Fruit fly (Drosophila melanogaster) whole organism, embryonic: ENCODE data around the gene Csp.

Source experiments
- Adf1 ChIP-seq: fragments of 200-800 bp; sonication (Bioruptor generic); IDR thresholded peaks from 2 replicates; pipeline ENCODE4 v1.3.6; 2022; ENCODE audit warnings: missing biosample characterization, missing genetic modification characterization
- BEAF-32 ChIP-seq: fragments of 200-800 bp; sonication (Bioruptor generic); optimal IDR thresholded peaks from 3 replicates; lab custom pipeline; 2017; ENCODE audit warnings: missing biosample characterization, missing genetic modification characterization, mild to moderate bottlenecking, moderate library complexity, missing genetic modification reagents
- Bgb ChIP-seq: fragments of 200-800 bp; sonication (Bioruptor generic); IDR thresholded peaks from 2 replicates; pipeline ENCODE4 v1.3.6; 2022; ENCODE audit warnings: missing biosample characterization, missing genetic modification characterization; ENCODE audit not compliant: partially characterized antibody
- CG10979 ChIP-seq: fragments of 200-800 bp; sonication (Bioruptor generic); optimal IDR thresholded peaks from 2 replicates; lab custom pipeline; 2018; ENCODE audit warnings: missing biosample characterization, mild to moderate bottlenecking, missing genetic modification characterization, moderate library complexity
- CG12155 ChIP-seq: fragments of 200-800 bp; sonication (Bioruptor generic); optimal IDR thresholded peaks from 3 replicates; lab custom pipeline; 2016; ENCODE audit warnings: missing biosample characterization, missing genetic modification characterization
- CG12659 ChIP-seq: fragments of 200-800 bp; sonication (Bioruptor generic); optimal IDR thresholded peaks from 3 replicates; lab custom pipeline; 2017; ENCODE audit warnings: mild to moderate bottlenecking, missing biosample characterization, missing genetic modification reagents, missing genetic modification characterization
- CG15269 ChIP-seq: fragments of 200-800 bp; sonication (Bioruptor generic); optimal IDR thresholded peaks from 2 replicates; lab custom pipeline; 2018; ENCODE audit warnings: missing biosample characterization, mild to moderate bottlenecking, missing genetic modification characterization, moderate library complexity
- CG15696 ChIP-seq: fragments of 200-800 bp; sonication (Bioruptor generic); optimal IDR thresholded peaks from 2 replicates; lab custom pipeline; 2019; ENCODE audit warnings: missing biosample characterization, mild to moderate bottlenecking, missing genetic modification characterization, moderate library complexity
- CG1603 ChIP-seq: fragments of 200-800 bp; sonication (Bioruptor generic); optimal IDR thresholded peaks from 2 replicates; lab custom pipeline; 2019; ENCODE audit warnings: missing biosample characterization, mild to moderate bottlenecking, missing genetic modification characterization, moderate library complexity
- CG3995 ChIP-seq: fragments of 200-800 bp; sonication (Bioruptor generic); optimal IDR thresholded peaks from 3 replicates; lab custom pipeline; 2016; ENCODE audit warnings: missing biosample characterization, missing genetic modification characterization
- CG6175 ChIP-seq: fragments of 200-800 bp; sonication (Bioruptor generic); IDR thresholded peaks from 3 replicates; pipeline ENCODE4 v1.3.6; 2022; ENCODE audit warnings: missing biosample characterization, missing genetic modification characterization
- CG6254 ChIP-seq: fragments of 200-800 bp; sonication (Bioruptor generic); optimal IDR thresholded peaks from 3 replicates; lab custom pipeline; 2017; ENCODE audit warnings: mild to moderate bottlenecking, missing biosample characterization, missing genetic modification reagents, missing genetic modification characterization
- CG7556 ChIP-seq: fragments of 200-800 bp; sonication (Bioruptor generic); optimal IDR thresholded peaks from 2 replicates; lab custom pipeline; 2017; ENCODE audit warnings: missing biosample characterization, mild to moderate bottlenecking, missing genetic modification characterization
- CG9215 ChIP-seq: fragments of 200-800 bp; sonication (Bioruptor generic); IDR thresholded peaks from 2 replicates; pipeline ENCODE4 v1.3.6; 2022; ENCODE audit warnings: missing biosample characterization, missing genetic modification characterization
- CG9797 ChIP-seq: fragments of 200-800 bp; sonication (Bioruptor generic); optimal IDR thresholded peaks from 3 replicates; lab custom pipeline; 2018; ENCODE audit warnings: missing biosample characterization, mild to moderate bottlenecking, missing genetic modification characterization
- CHES-1-like ChIP-seq: fragments of 200-800 bp; sonication (Bioruptor generic); optimal IDR thresholded peaks from 2 replicates; lab custom pipeline; 2016; ENCODE audit warnings: missing biosample characterization, missing genetic modification characterization
- Chrac-16 ChIP-seq: fragments of 200-800 bp; sonication (Bioruptor generic); optimal IDR thresholded peaks from 3 replicates; lab custom pipeline; 2016; ENCODE audit warnings: missing biosample characterization, missing genetic modification characterization
- CoRest ChIP-seq: fragments of 200-800 bp; sonication (Bioruptor generic); optimal IDR thresholded peaks from 3 replicates; lab custom pipeline; 2018; ENCODE audit warnings: missing biosample characterization, mild to moderate bottlenecking, missing genetic modification characterization, moderate library complexity
- Eip74EF ChIP-seq, 2 experiments: fragments of 200-800 bp in 1 of 2; fragments of >200 bp in 1 of 2; sonication (Bioruptor generic) in 1 of 2; optimal IDR thresholded peaks; 2 replicates each; lab custom pipeline; 2017 to 2019; ENCODE audit warnings: missing biosample characterization in 2 of 2, missing genetic modification characterization in 2 of 2, mild to moderate bottlenecking in 1 of 2, moderate library complexity in 1 of 2
- Ets97D ChIP-seq: fragments of 200-800 bp; sonication (Bioruptor generic); optimal IDR thresholded peaks from 3 replicates; lab custom pipeline; 2016; ENCODE audit warnings: missing biosample characterization, missing genetic modification characterization
- H2.0 ChIP-seq: fragments of 200-800 bp; sonication (Bioruptor generic); IDR thresholded peaks from 2 replicates; pipeline ENCODE4 v1.3.6; 2022; ENCODE audit warnings: missing biosample characterization, missing genetic modification characterization
- HLH4C ChIP-seq: fragments of 200-800 bp; sonication (Bioruptor generic); IDR thresholded peaks from 3 replicates; pipeline ENCODE4 v1.3.6; 2022; ENCODE audit warnings: missing biosample characterization, missing genetic modification characterization; ENCODE audit not compliant: partially characterized antibody
- HLH54F ChIP-seq: fragments of 200-800 bp; sonication (Bioruptor generic); optimal IDR thresholded peaks from 3 replicates; lab custom pipeline; 2016; ENCODE audit warnings: missing biosample characterization, missing genetic modification characterization
- HLHmδ ChIP-seq: fragments of 200-800 bp; sonication (Bioruptor generic); optimal IDR thresholded peaks from 2 replicates; lab custom pipeline; 2018; ENCODE audit warnings: missing biosample characterization, mild to moderate bottlenecking, missing genetic modification characterization, moderate library complexity
- Hey ChIP-seq: fragments of 200-800 bp; sonication (Bioruptor generic); optimal IDR thresholded peaks from 3 replicates; lab custom pipeline; 2018; ENCODE audit warnings: missing biosample characterization, mild to moderate bottlenecking, missing genetic modification characterization
- Hr51 ChIP-seq, 2 experiments: fragments of 200-800 bp; sonication (Bioruptor generic); optimal IDR thresholded peaks; 2 replicates in 1 of 2; 3 replicates in 1 of 2; lab custom pipeline; 2016 to 2018; ENCODE audit warnings: missing biosample characterization in 2 of 2, missing genetic modification characterization in 2 of 2, mild to moderate bottlenecking in 1 of 2, moderate library complexity in 1 of 2
- NFAT ChIP-seq: fragments of 200-800 bp; sonication (Bioruptor generic); IDR thresholded peaks from 2 replicates; pipeline ENCODE4 v1.3.6; 2022; ENCODE audit warnings: missing biosample characterization, missing genetic modification characterization
- Ptx1 ChIP-seq: fragments of 200-800 bp; sonication (Bioruptor generic); IDR thresholded peaks from 2 replicates; pipeline ENCODE4 v1.3.6; 2022; ENCODE audit warnings: missing biosample characterization, missing genetic modification characterization
- Side ChIP-seq: fragments of 200-800 bp; sonication (Bioruptor generic); optimal IDR thresholded peaks from 2 replicates; lab custom pipeline; 2016; ENCODE audit warnings: missing biosample characterization, missing genetic modification characterization
- Ssrp ChIP-seq: fragments of 200-800 bp; sonication (Bioruptor generic); optimal IDR thresholded peaks from 2 replicates; lab custom pipeline; 2018; ENCODE audit warnings: missing biosample characterization, mild to moderate bottlenecking, missing genetic modification characterization, moderate library complexity
- Xbp1 ChIP-seq: fragments of 200-800 bp; sonication (Bioruptor generic); optimal IDR thresholded peaks from 3 replicates; lab custom pipeline; 2016; ENCODE audit warnings: missing biosample characterization, mild to moderate bottlenecking, missing genetic modification characterization
- amos ChIP-seq: fragments of 200-800 bp; sonication (Bioruptor generic); IDR thresholded peaks from 2 replicates; pipeline ENCODE4 v1.3.6; 2022; ENCODE audit warnings: missing biosample characterization, missing genetic modification characterization; ENCODE audit not compliant: partially characterized antibody
- caup ChIP-seq: fragments of 200-800 bp; sonication (Bioruptor generic); optimal IDR thresholded peaks from 3 replicates; lab custom pipeline; 2017; ENCODE audit warnings: missing biosample characterization, mild to moderate bottlenecking, missing genetic modification characterization, moderate library complexity; ENCODE audit not compliant: severe bottlenecking
- ci ChIP-seq: fragments of 200-800 bp; sonication (Bioruptor generic); IDR thresholded peaks from 3 replicates; pipeline ENCODE4 v1.3.6; 2022; ENCODE audit warnings: missing biosample characterization, missing genetic modification characterization
- dmrt11E ChIP-seq: fragments of 200-800 bp; sonication (Bioruptor generic); optimal IDR thresholded peaks from 3 replicates; lab custom pipeline; 2018; ENCODE audit warnings: missing biosample characterization, mild to moderate bottlenecking, missing genetic modification characterization, moderate library complexity
- dmrt99B ChIP-seq: fragments of 200-800 bp; sonication (Bioruptor generic); optimal IDR thresholded peaks from 2 replicates; lab custom pipeline; 2018; ENCODE audit warnings: missing biosample characterization, mild to moderate bottlenecking, missing genetic modification characterization, moderate library complexity
- hbn ChIP-seq: fragments of 200-800 bp; sonication (Bioruptor generic); IDR thresholded peaks from 2 replicates; pipeline ENCODE4 v1.3.6; 2022; ENCODE audit warnings: missing biosample characterization, missing genetic modification characterization; ENCODE audit not compliant: partially characterized antibody
- hth ChIP-seq: fragments of >200 bp; optimal IDR thresholded peaks from 2 replicates; lab custom pipeline; 2017; ENCODE audit warnings: inconsistent platforms
- lbe ChIP-seq: fragments of 200-800 bp; sonication (Bioruptor generic); optimal IDR thresholded peaks from 2 replicates; lab custom pipeline; 2016; ENCODE audit warnings: missing biosample characterization, mild to moderate bottlenecking, missing genetic modification characterization
- lilli ChIP-seq: fragments of 200-800 bp; sonication (Bioruptor generic); optimal IDR thresholded peaks from 3 replicates; lab custom pipeline; 2016; ENCODE audit warnings: missing biosample characterization, missing genetic modification characterization
- mirr ChIP-seq: fragments of 200-800 bp; sonication (Bioruptor generic); optimal IDR thresholded peaks from 3 replicates; lab custom pipeline; 2018; ENCODE audit warnings: missing biosample characterization, mild to moderate bottlenecking, missing genetic modification characterization
- org-1 ChIP-seq: fragments of 200-800 bp; sonication (Bioruptor generic); optimal IDR thresholded peaks from 2 replicates; lab custom pipeline; 2017; ENCODE audit warnings: missing biosample characterization, missing genetic modification characterization
- seq ChIP-seq: fragments of 200-800 bp; sonication (Bioruptor generic); IDR thresholded peaks from 2 replicates; pipeline ENCODE4 v1.3.6; 2022; ENCODE audit warnings: missing biosample characterization, missing genetic modification characterization
- sqz ChIP-seq: fragments of 200-800 bp; sonication (Bioruptor generic); optimal IDR thresholded peaks from 3 replicates; lab custom pipeline; 2018; ENCODE audit warnings: missing biosample characterization, mild to moderate bottlenecking, missing genetic modification characterization
- tll ChIP-seq, 2 experiments: fragments of 200-800 bp in 1 of 2; fragments of >200 bp in 1 of 2; sonication (Bioruptor generic) in 1 of 2; optimal IDR thresholded peaks; 2 replicates each; lab custom pipeline; 2017 to 2019; ENCODE audit warnings: missing biosample characterization in 2 of 2, missing genetic modification characterization in 2 of 2, mild to moderate bottlenecking in 1 of 2, moderate library complexity in 1 of 2
- vvl ChIP-seq: fragments of 200-800 bp; sonication (Bioruptor generic); IDR thresholded peaks from 2 replicates; pipeline ENCODE4 v1.3.6; 2022; ENCODE audit warnings: missing biosample characterization, missing genetic modification characterization
- zen2 ChIP-seq: fragments of 200-800 bp; sonication (Bioruptor generic); IDR thresholded peaks from 3 replicates; pipeline ENCODE4 v1.3.6; 2022; ENCODE audit warnings: missing biosample characterization, missing genetic modification characterization; ENCODE audit not compliant: partially characterized antibody

Csp gene

dm6 chr3L:22267248-22267957 lies at the start of gene Csp (continued):
- TF ChIP-seq Ets97D (GFP tag; lab: Kevin White, UChicago) (peak; percentile 55), CG7556 (GFP tag; lab: Kevin White, UChicago) (no peak), Eip74EF (GFP tag; optimal IDR thresholded peaks at IDR 0.05; lab: Kevin White, UChicago) (peak in 1 of 2 experiments; percentile 29), CG9215 (GFP tag; lab: Robert Waterston, UW) (peak; percentile 40; the same call in 1 of the 2 replicates), CG12155 (GFP tag; lab: Kevin White, UChicago) (peak; percentile 16), Ssrp (tag; lab: Kevin White, UChicago) (no peak), amos (GFP tag; lab: Robert Waterston, UW) (peak; percentile 68), CG3995 (peak; percentile 32), mirr (peak; percentile 48), sqz (peak; percentile 77), Side (GFP tag; lab: Kevin White, UChicago) (peak; percentile 12), dmrt99B (no peak), Ptx1 (GFP tag; lab: Robert Waterston, UW) (0 out of 2 replicates have a peak, but pooled peaks have one; percentile 5), tll (GFP tag; optimal IDR thresholded peaks at IDR 0.05; lab: Kevin White, UChicago) (peak in 1 of 2 experiments; percentile 75), CG12659 (GFP tag; lab: Kevin White, UChicago) (peak; percentile 58), Adf1 (GFP tag; lab: Robert Waterston, UW) (peak; percentile 96), Xbp1 (GFP tag; lab: Kevin White, UChicago) (peak; percentile 19), Chrac-16 (peak; percentile 23), CG1603 (tag; lab: Kevin White, UChicago) (peak; percentile 84), CG6254 (GFP tag; lab: Kevin White, UChicago) (peak; percentile 77), CoRest (peak; percentile 33), CG15269 (tag; lab: Kevin White, UChicago) (no peak), caup (no peak), H2.0 (GFP tag; lab: Robert Waterston, UW) (peak; percentile 11; the same call in 1 of the 2 replicates), CHES-1-like (GFP tag; lab: Kevin White, UChicago) (peak; percentile 63), hth (lab: Kevin White, UChicago) (no peak), Hey (tag; lab: Kevin White, UChicago) (peak; percentile 13), zen2 (GFP tag; lab: Robert Waterston, UW) (peak; percentile 23; the same call in 2 of the 3 replicates), CG9797 (peak; percentile 47), org-1 (GFP tag; lab: Kevin White, UChicago) (peak; percentile 46), CG15696 (no peak), HLH4C (peak; percentile 46; the same call in 1 of the 3 replicates), CG10979 (tag; lab: Kevin White, UChicago) (peak; percentile 22), BEAF-32 (GFP tag; lab: Kevin White, UChicago) (peak; percentile 72), seq (GFP tag; lab: Robert Waterston, UW) (no peak), ci (GFP tag; lab: Robert Waterston, UW) (peak; percentile 59), lilli (GFP tag; lab: Kevin White, UChicago) (peak; percentile 28), HLH54F (GFP tag; lab: Kevin White, UChicago) (no peak), hbn (GFP tag; lab: Robert Waterston, UW) (peak; percentile 58), lbe (GFP tag; lab: Kevin White, UChicago) (no peak), Bgb (GFP tag; lab: Robert Waterston, UW) (peak; percentile 57; the same call in 1 of the 2 replicates), NFAT (GFP tag; lab: Robert Waterston, UW) (peak; percentile 45; the same call in 1 of the 2 replicates), vvl (peak; percentile 45; the same call in 1 of the 2 replicates), Hr51 (GFP tag; optimal IDR thresholded peaks at IDR 0.05; lab: Kevin White, UChicago) (no peak), CG6175 (GFP tag; lab: Robert Waterston, UW) (no peak), dmrt11E (tag; lab: Kevin White, UChicago) (no peak), HLHmδ (GFP tag; lab: Kevin White, UChicago) (peak; percentile 57)
